Fruit fly (Drosophila melanogaster): Measurements from ENCODE around the gene Cpr72Ec.

The Cpr72Ec gene

DNA sequence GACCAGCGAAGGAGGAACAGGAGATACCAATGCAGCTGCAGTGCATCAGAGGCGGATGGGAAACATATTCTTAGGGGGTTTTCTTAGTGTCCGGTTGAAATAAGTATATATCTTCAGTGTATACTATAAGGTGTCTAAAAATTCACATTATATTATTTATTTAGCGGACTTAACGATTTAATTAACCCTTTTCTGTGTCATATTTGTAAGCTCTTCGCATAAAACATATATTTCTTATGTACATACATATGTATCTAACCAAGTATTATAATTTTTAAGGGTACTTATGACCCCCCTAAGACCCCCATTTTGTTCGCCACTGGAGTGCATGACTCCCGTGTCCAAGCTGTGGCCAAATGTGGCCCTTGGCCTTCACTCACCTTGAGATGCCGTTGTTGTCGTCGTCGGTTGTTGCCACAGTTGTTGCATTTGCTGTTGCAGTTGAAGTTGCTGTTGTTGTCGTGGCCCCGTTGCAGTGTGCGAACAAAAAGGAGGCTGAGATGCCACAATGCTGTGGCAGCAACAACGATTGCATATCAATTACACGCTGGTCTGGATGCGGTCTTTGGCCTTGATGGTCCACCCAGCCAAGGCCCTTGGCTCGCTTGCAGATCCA lies 5.8 kb downstream of the Cpr72Ec start:
- TF ChIP-seq CG17801 (GFP tag; optimal IDR thresholded peaks at IDR 0.05; ENCODE audit: partially characterized antibody) = no peak

dm6 chr3L:16359795-16360194 lies 7.3 kb downstream of the Cpr72Ec start:
- TF ChIP-seq CG17801 (GFP tag; optimal IDR thresholded peaks at IDR 0.05; ENCODE audit: partially characterized antibody) = no peak

- TF ChIP-seq CG17801 (GFP tag; optimal IDR thresholded peaks at IDR 0.05; ENCODE audit: partially characterized antibody) = no peak
Measured at dm6 chr3L:16359219-16359748, 7.9 kb downstream of the Cpr72Ec start, which contains the start of gene ringer. Gene ringer, minus strand, starts transcription at chr3L:16359428.

DNA sequence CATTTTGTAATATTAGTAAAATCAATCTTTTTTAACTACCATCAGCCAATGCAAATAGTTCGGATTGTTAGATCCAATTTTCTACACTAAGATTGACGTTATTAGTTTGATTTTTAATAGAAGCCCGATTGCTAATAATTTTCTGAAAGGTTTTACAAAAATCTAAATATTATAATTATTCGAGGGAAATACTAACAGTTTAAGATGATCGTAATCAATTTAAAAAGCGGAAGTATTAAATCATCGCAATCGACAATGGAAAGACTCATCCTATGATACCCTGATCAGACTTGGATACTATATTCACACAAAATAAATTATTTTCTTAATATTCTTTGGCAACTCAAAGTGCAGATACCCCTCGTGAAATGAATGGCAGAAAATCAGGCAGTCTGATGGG lies 9.3 kb downstream of the Cpr72Ec start:
- no peak for TF ChIP-seq CG17801 (GFP tag; optimal IDR thresholded peaks at IDR 0.05; ENCODE audit: partially characterized antibody)

dm6 chr3L:16357187-16357728 lies 9.9 kb downstream of the Cpr72Ec start:
- no peak for TF ChIP-seq CG17801 (GFP tag; optimal IDR thresholded peaks at IDR 0.05; ENCODE audit: partially characterized antibody)

DNA sequence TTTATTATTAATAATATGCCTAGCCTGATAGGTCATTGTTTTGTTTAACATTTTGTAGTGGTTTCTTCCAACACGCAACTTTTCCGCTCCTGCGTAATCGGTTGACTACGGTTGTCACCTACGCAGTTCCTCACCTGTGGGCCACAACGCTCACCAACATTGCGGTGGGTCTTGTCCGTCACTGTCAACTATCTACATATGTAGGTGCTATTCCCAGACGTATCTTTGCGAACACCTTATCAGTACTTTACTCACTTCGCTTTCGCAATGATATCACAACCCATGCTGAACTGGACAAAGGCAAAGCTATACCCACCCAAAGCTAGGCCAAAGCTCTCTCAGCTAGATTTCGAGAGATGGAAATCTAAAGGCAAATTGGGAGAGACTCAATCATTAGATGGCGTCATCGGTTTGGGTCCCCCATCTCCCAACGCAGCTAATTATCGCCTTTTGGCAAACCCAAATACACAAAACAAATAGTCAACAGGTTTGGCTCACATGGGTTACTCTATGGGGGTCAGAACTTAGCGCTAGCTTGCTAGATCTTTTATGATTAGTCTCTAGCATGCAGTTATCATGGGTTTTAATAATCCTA lies 10.9 kb downstream of the Cpr72Ec start:
- TF ChIP-seq CG17801 (GFP tag; optimal IDR thresholded peaks at IDR 0.05; ENCODE audit: partially characterized antibody) = no peak

- TF ChIP-seq CG17801 (GFP tag; optimal IDR thresholded peaks at IDR 0.05; ENCODE audit: partially characterized antibody) = no peak
Measured at dm6 chr3L:16354197-16354596, 12.9 kb downstream of the Cpr72Ec start, which contains the start of gene Pdh. Gene Pdh, minus strand, starts transcription at chr3L:16354297.

dm6 chr3L:16351770-16352429 lies 15.2 kb downstream of the Cpr72Ec start, which contains the start of the genes Golgin104 and Tcs3:
Gene Golgin104, minus strand, starts transcription at chr3L:16351951.
Gene Tcs3, plus strand, starts transcription at chr3L:16351991.
- no peak for TF ChIP-seq CG17801 (GFP tag; optimal IDR thresholded peaks at IDR 0.05; ENCODE audit: partially characterized antibody)

dm6 chr3L:16349686-16350085 lies 17.5 kb downstream of the Cpr72Ec start:
- TF ChIP-seq CG17801 (GFP tag; optimal IDR thresholded peaks at IDR 0.05; ENCODE audit: partially characterized antibody) = no peak

dm6 chr3L:16347914-16348313 lies 19.2 kb downstream of the Cpr72Ec start, which contains the start of gene mRpS34:
Gene mRpS34, plus strand, starts transcription at chr3L:16348074.
- no peak for TF ChIP-seq CG17801 (GFP tag; optimal IDR thresholded peaks at IDR 0.05; ENCODE audit: partially characterized antibody)

DNA sequence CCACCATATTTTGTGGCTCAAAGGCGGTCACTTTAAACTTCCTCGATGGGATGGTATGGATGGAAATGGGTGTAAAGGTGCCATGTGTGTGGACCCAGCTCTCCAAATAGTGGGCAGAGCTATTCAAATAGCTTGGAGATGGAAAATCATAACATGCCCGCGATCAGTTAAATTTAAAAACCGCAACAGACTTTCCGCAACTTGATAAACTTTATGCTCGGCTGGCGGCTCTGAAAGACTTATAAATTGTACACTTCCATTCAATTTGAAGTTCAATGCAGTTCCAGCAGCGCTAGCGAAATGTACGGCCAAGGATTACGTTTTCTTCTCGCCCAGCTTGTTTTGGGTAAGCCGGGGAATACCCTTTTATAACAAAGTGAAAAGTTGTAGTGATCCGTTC lies 21.1 kb downstream of the Cpr72Ec start, which contains the start of gene CG33257:
Gene CG33257, plus strand, starts transcription at position 301 of the 400 bp plus-strand sequence.
- TF ChIP-seq CG17801 (GFP tag; optimal IDR thresholded peaks at IDR 0.05; ENCODE audit: partially characterized antibody) = no peak

dm6 chr3L:16339873-16340272 lies 27.3 kb downstream of the Cpr72Ec start:
- no peak for TF ChIP-seq CG17801 (GFP tag; optimal IDR thresholded peaks at IDR 0.05; ENCODE audit: partially characterized antibody)

dm6 chr3L:16339463-16339862 lies 27.7 kb downstream of the Cpr72Ec start:
- no peak for TF ChIP-seq CG17801 (GFP tag; optimal IDR thresholded peaks at IDR 0.05; ENCODE audit: partially characterized antibody)

DNA sequence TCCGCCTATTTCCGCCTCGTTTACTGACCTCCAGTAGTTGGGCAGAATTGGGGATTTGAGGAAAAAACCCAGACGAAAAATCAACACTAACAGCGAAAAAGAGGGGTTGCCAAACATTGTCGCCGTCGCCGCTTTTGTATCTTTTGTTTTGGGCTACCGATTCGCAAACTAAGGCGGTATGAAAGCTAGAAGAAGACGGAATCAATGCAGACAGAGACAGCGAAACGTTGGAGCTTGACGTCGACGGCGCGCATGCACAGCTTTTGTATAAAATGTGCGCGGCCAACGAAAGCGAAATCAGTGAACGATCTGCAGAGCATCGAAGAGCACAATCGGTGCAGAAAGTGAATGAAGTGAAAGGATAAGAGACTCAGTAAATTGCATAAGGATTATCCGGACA lies 28.4 kb downstream of the Cpr72Ec start, which contains the start of gene CG4998:
Gene CG4998, plus strand, starts transcription at position 301 of the 400 bp plus-strand sequence.
- no peak for TF ChIP-seq CG17801 (GFP tag; optimal IDR thresholded peaks at IDR 0.05; ENCODE audit: partially characterized antibody)

- no peak for TF ChIP-seq CG17801 (GFP tag; optimal IDR thresholded peaks at IDR 0.05; ENCODE audit: partially characterized antibody)
Measured at dm6 chr3L:16337739-16338138, 29.4 kb downstream of the Cpr72Ec start.
